Worm (Caenorhabditis elegans) whole organism, late embryonic: ENCODE measurements around the gene nlp-56.
A peak's percentile ranks its signal among the peaks of the same experiment; 100 is the strongest.

Experiments
- C08G9.2 ChIP-seq: sonication (generic microtip); optimal IDR thresholded peaks from 2 replicates; lab custom pipeline; 2016; ENCODE audit warnings: mild to moderate bottlenecking, missing genetic modification characterization, moderate library complexity, missing compliant biosample characterization
- K02D7.2 ChIP-seq: sonication (generic microtip); optimal IDR thresholded peaks from 2 replicates; lab custom pipeline; 2017; ENCODE audit warnings: mild to moderate bottlenecking, missing genetic modification characterization, missing compliant biosample characterization
- T23F11.4 ChIP-seq: fragments of 200-800 bp; sonication (Bioruptor generic); optimal IDR thresholded peaks from 2 replicates; lab custom pipeline; 2018; ENCODE audit warnings: mild to moderate bottlenecking, missing genetic modification characterization, missing compliant biosample characterization
- Y22D7AL.16 ChIP-seq: sonication (generic microtip); optimal IDR thresholded peaks from 2 replicates; lab custom pipeline; 2016; ENCODE audit warnings: missing genetic modification characterization, missing compliant biosample characterization
- ahr-1 ChIP-seq: sonication (generic microtip); optimal IDR thresholded peaks from 2 replicates; lab custom pipeline; 2016; ENCODE audit warnings: missing genetic modification characterization, missing compliant biosample characterization
- ama-1 ChIP-seq: fragments of 150-350 bp; optimal IDR thresholded peaks from 2 replicates; lab custom pipeline; 2014
- ceh-14 ChIP-seq: sonication (generic microtip); optimal IDR thresholded peaks from 2 replicates; lab custom pipeline; 2016; ENCODE audit warnings: missing genotype, missing genetic modification characterization, missing compliant biosample characterization
- ceh-18 ChIP-seq: sonication (generic microtip); optimal IDR thresholded peaks from 2 replicates; lab custom pipeline; 2016; ENCODE audit warnings: missing genetic modification characterization, missing compliant biosample characterization
- ceh-19 ChIP-seq: fragments of 200-800 bp; sonication (Bioruptor generic); optimal IDR thresholded peaks from 2 replicates; lab custom pipeline; 2018; ENCODE audit warnings: mild to moderate bottlenecking, missing genetic modification characterization, missing compliant biosample characterization
- ceh-2 ChIP-seq: sonication (generic microtip); optimal IDR thresholded peaks from 2 replicates; lab custom pipeline; 2016; ENCODE audit warnings: missing genotype, missing genetic modification characterization, missing compliant biosample characterization
- ceh-31 ChIP-seq: sonication (generic microtip); optimal IDR thresholded peaks from 2 replicates; lab custom pipeline; 2016; ENCODE audit warnings: missing genetic modification characterization, missing compliant biosample characterization
- ceh-48 ChIP-seq: sonication (generic microtip); optimal IDR thresholded peaks from 2 replicates; lab custom pipeline; 2016; ENCODE audit warnings: missing genetic modification characterization, inconsistent platforms, missing compliant biosample characterization
- ceh-6 ChIP-seq: fragments of 200-800 bp; sonication (Bioruptor generic); optimal IDR thresholded peaks from 2 replicates; lab custom pipeline; 2018; ENCODE audit warnings: mild to moderate bottlenecking, missing genetic modification characterization, missing compliant biosample characterization
- ceh-9 ChIP-seq: sonication (generic microtip); optimal IDR thresholded peaks from 2 replicates; lab custom pipeline; 2016; ENCODE audit warnings: mild to moderate bottlenecking, missing genetic modification characterization, inconsistent platforms, missing compliant biosample characterization
- elt-4 ChIP-seq: sonication (generic microtip); optimal IDR thresholded peaks from 2 replicates; lab custom pipeline; 2016; ENCODE audit warnings: missing genetic modification characterization, missing compliant biosample characterization
- ets-4 ChIP-seq: sonication (generic microtip); optimal IDR thresholded peaks from 2 replicates; lab custom pipeline; 2016; ENCODE audit warnings: missing genetic modification characterization, missing compliant biosample characterization
- eyg-1 ChIP-seq: sonication (generic microtip); optimal IDR thresholded peaks from 2 replicates; lab custom pipeline; 2016; ENCODE audit warnings: missing genotype, missing genetic modification characterization, missing compliant biosample characterization
- fax-1 ChIP-seq: sonication (generic microtip); optimal IDR thresholded peaks from 2 replicates; lab custom pipeline; 2016; ENCODE audit warnings: missing genotype, missing genetic modification characterization, missing compliant biosample characterization
- hlh-30 ChIP-seq: sonication (generic microtip); optimal IDR thresholded peaks from 2 replicates; lab custom pipeline; 2017; ENCODE audit warnings: antibody characterized with exemption, missing genetic modification characterization, missing compliant biosample characterization; ENCODE audit not compliant: insufficient read depth
- lim-6 ChIP-seq: sonication (generic microtip); optimal IDR thresholded peaks from 2 replicates; lab custom pipeline; 2016; ENCODE audit warnings: missing genetic modification characterization, missing compliant biosample characterization
- nfya-1 ChIP-seq: sonication (generic microtip); optimal IDR thresholded peaks from 2 replicates; lab custom pipeline; 2017; ENCODE audit warnings: missing genetic modification characterization, mild to moderate bottlenecking, missing compliant biosample characterization, antibody characterized with exemption, moderate library complexity
- nhr-11 ChIP-seq: fragments of 150-350 bp; optimal IDR thresholded peaks from 2 replicates; lab custom pipeline; 2014; ENCODE audit warnings: missing biosample characterization, missing genetic modification characterization
- npax-4 ChIP-seq: sonication (generic microtip); optimal IDR thresholded peaks from 2 replicates; lab custom pipeline; 2016; ENCODE audit warnings: missing genetic modification characterization, missing compliant biosample characterization
- pag-3 ChIP-seq: sonication (generic microtip); optimal IDR thresholded peaks from 2 replicates; lab custom pipeline; 2016; ENCODE audit warnings: missing compliant biosample characterization, missing genetic modification characterization, borderline replicate concordance
- pha-4 ChIP-seq: fragments of 150-350 bp; optimal IDR thresholded peaks from 2 replicates; lab custom pipeline; 2018; ENCODE audit warnings: missing biosample characterization, missing genetic modification reagents, missing genetic modification characterization
- pqm-1 ChIP-seq: sonication (generic microtip); optimal IDR thresholded peaks from 2 replicates; lab custom pipeline; 2016; ENCODE audit warnings: missing genetic modification characterization, missing compliant biosample characterization
- pros-1 ChIP-seq: fragments of 150-350 bp; optimal IDR thresholded peaks from 2 replicates; lab custom pipeline; 2014; ENCODE audit warnings: missing biosample characterization, missing genetic modification reagents, missing genetic modification characterization
- sdc-2 ChIP-seq: sonication (generic microtip); optimal IDR thresholded peaks from 2 replicates; lab custom pipeline; 2016; ENCODE audit warnings: missing genotype, missing genetic modification characterization, missing compliant biosample characterization
- sox-4 ChIP-seq: sonication (generic microtip); optimal IDR thresholded peaks from 2 replicates; lab custom pipeline; 2017; ENCODE audit warnings: mild to moderate bottlenecking, missing genetic modification characterization, inconsistent platforms, missing compliant biosample characterization
- tbx-2 ChIP-seq: sonication (generic microtip); optimal IDR thresholded peaks from 2 replicates; lab custom pipeline; 2016; ENCODE audit warnings: missing genetic modification characterization, missing compliant biosample characterization
- ttx-3 ChIP-seq: sonication (generic microtip); optimal IDR thresholded peaks from 2 replicates; lab custom pipeline; 2016; ENCODE audit warnings: missing genetic modification reagents, missing genetic modification characterization, missing compliant biosample characterization
- unc-42 ChIP-seq: sonication (generic microtip); optimal IDR thresholded peaks from 2 replicates; lab custom pipeline; 2016; ENCODE audit warnings: missing genotype, missing genetic modification characterization, missing compliant biosample characterization
- unc-55 ChIP-seq: sonication (generic microtip); optimal IDR thresholded peaks from 2 replicates; lab custom pipeline; 2017; ENCODE audit warnings: missing biosample characterization, missing genetic modification reagents, missing genetic modification characterization

Gene nlp-56

ce11 chrIV:14792602-14793232 lies 8.2 kb upstream of the nlp-56 start, which contains the start of gene gdi-1:
gdi-1 (minus strand) TSS chrIV:14792887.
- TF ChIP-seq ceh-6 (GFP tag; lab: Kevin White, UChicago) = no peak
- TF ChIP-seq ceh-19 = no peak
- no peak for TF ChIP-seq ceh-31
- no peak for TF ChIP-seq nhr-11 (tag; lab: Kevin White, UChicago)
- TF ChIP-seq ceh-9 (tag; lab: Kevin White, UChicago) = no peak
- TF ChIP-seq sox-4 (tag; lab: Kevin White, UChicago) = no peak
- TF ChIP-seq ahr-1 = no peak
- no peak for TF ChIP-seq fax-1 (tag; lab: Kevin White, UChicago)
- no peak for TF ChIP-seq eyg-1
- no peak for TF ChIP-seq pag-3 (tag; lab: Kevin White, UChicago)
- TF ChIP-seq ttx-3 (tag; lab: Kevin White, UChicago) = no peak

ce11 chrIV:14790579-14790978 lies 6.0 kb upstream of the nlp-56 start:
- TF ChIP-seq ama-1 (lab: Kevin White, UChicago) (peak; percentile 13), ets-4 (tag; lab: Kevin White, UChicago) (no peak)

- TF ChIP-seq ceh-19 (peak; percentile 11), sdc-2 (no peak), nfya-1 (peak; percentile 60), unc-55 (GFP tag; lab: Kevin White, UChicago) (peak; percentile 42), unc-42 (tag; lab: Kevin White, UChicago) (peak; percentile 51)
Measured at ce11 chrIV:14786374-14787136, 2.0 kb upstream of the nlp-56 start, which contains the start of gene melo-1. melo-1 (plus strand) TSS chrIV:14787031.

ce11 chrIV:14782211-14782610 lies 2.3 kb downstream of the nlp-56 start, which contains the start of gene Y57G11C.1130:
Y57G11C.1130 (plus strand) TSS chrIV:14782511.
- TF ChIP-seq Y22D7AL.16 = no peak
- no peak for TF ChIP-seq npax-4 (tag; lab: Kevin White, UChicago)
- TF ChIP-seq T23F11.4 = no peak
- TF ChIP-seq pqm-1 (tag; lab: Kevin White, UChicago) = no peak
- TF ChIP-seq ceh-2 = no peak
- no peak for TF ChIP-seq hlh-30 (tag; lab: Kevin White, UChicago)
- TF ChIP-seq ceh-18 = no peak
- no peak for TF ChIP-seq ceh-48
- no peak for TF ChIP-seq lim-6
- no peak for TF ChIP-seq ceh-14 (tag; lab: Kevin White, UChicago)
- no peak for TF ChIP-seq pros-1 (tag; lab: Kevin White, UChicago)

- TF ChIP-seq pha-4 (tag; lab: Kevin White, UChicago) (no peak), C08G9.2 (tag; lab: Kevin White, UChicago) (no peak), tbx-2 (tag; lab: Kevin White, UChicago) (no peak), K02D7.2 (tag; lab: Kevin White, UChicago) (no peak), elt-4 (no peak), nhr-11 (tag; lab: Kevin White, UChicago) (no peak)
Measured at ce11 chrIV:14781537-14781936, 3.0 kb downstream of the nlp-56 start, which contains the start of gene Y57G11C.8. Y57G11C.8 (plus strand) TSS chrIV:14781837.
